Worm (Caenorhabditis elegans) whole organism, young adult: ENCODE measurements around the gene mrg-1.

Experiments
- B0019.2 ChIP-seq: fragments of 200-800 bp; sonication (Bioruptor generic); conservative IDR thresholded peaks from 2 replicates; pipeline ENCODE4 v1.3.6; 2022; ENCODE audit warnings: missing genetic modification reagents, missing genetic modification characterization, missing compliant biosample characterization
- B0261.1 ChIP-seq: sonication (generic microtip); optimal IDR thresholded peaks from 2 replicates; lab custom pipeline; 2016; ENCODE audit warnings: mild to moderate bottlenecking, missing genetic modification characterization, moderate library complexity, missing compliant biosample characterization
- F22D6.2 ChIP-seq: sonication (generic microtip); optimal IDR thresholded peaks from 2 replicates; lab custom pipeline; 2016; ENCODE audit warnings: mild to moderate bottlenecking, missing genetic modification characterization, missing compliant biosample characterization
- F33H1.4 ChIP-seq: fragments of 200-800 bp; sonication (Bioruptor generic); IDR thresholded peaks from 2 replicates; pipeline ENCODE4 v1.3.6; 2022; ENCODE audit warnings: missing genetic modification reagents, missing genetic modification characterization, missing compliant biosample characterization
- F57C9.4 ChIP-seq: sonication (generic microtip); optimal IDR thresholded peaks from 2 replicates; lab custom pipeline; 2017; ENCODE audit warnings: mild to moderate bottlenecking, missing genetic modification characterization, missing compliant biosample characterization
- K12H6.12 ChIP-seq: fragments of 200-800 bp; sonication (Bioruptor generic); optimal IDR thresholded peaks from 2 replicates; lab custom pipeline; 2018; ENCODE audit warnings: mild to moderate bottlenecking, missing genetic modification characterization, missing compliant biosample characterization
- T07F8.4 ChIP-seq: sonication (generic microtip); optimal IDR thresholded peaks from 2 replicates; lab custom pipeline; 2016; ENCODE audit warnings: mild to moderate bottlenecking, missing genetic modification characterization, moderate library complexity, missing compliant biosample characterization
- Y53F4B.3 ChIP-seq: fragments of 200-800 bp; sonication (Bioruptor generic); IDR thresholded peaks from 2 replicates; pipeline ENCODE4 v1.3.6; 2022; ENCODE audit warnings: missing genetic modification reagents, missing genetic modification characterization, missing compliant biosample characterization
- Y67H2A.10 ChIP-seq: fragments of 200-800 bp; sonication (Bioruptor generic); conservative IDR thresholded peaks from 2 replicates; pipeline ENCODE4 v1.3.6; 2022; ENCODE audit warnings: missing genetic modification reagents, missing genetic modification characterization, missing compliant biosample characterization
- Y95B8A.8 ChIP-seq: fragments of 200-800 bp; sonication (Bioruptor generic); IDR thresholded peaks from 2 replicates; pipeline ENCODE4 v1.3.6; 2022; ENCODE audit warnings: missing genetic modification reagents, missing genetic modification characterization, missing compliant biosample characterization
- akir-1 ChIP-seq: fragments of 200-800 bp; sonication (Bioruptor generic); optimal IDR thresholded peaks from 2 replicates; lab custom pipeline; 2018; ENCODE audit warnings: mild to moderate bottlenecking, missing genetic modification characterization, moderate library complexity, missing compliant biosample characterization
- aptf-3 ChIP-seq: fragments of 200-800 bp; sonication (Bioruptor generic); IDR thresholded peaks from 2 replicates; pipeline ENCODE4 v1.3.6; 2022; ENCODE audit warnings: missing genetic modification characterization, missing compliant biosample characterization
- atf-7 ChIP-seq: sonication (generic microtip); optimal IDR thresholded peaks from 2 replicates; lab custom pipeline; 2017; ENCODE audit warnings: mild to moderate bottlenecking, missing genetic modification characterization, missing compliant biosample characterization
- athp-1 ChIP-seq: sonication (generic microtip); optimal IDR thresholded peaks from 2 replicates; lab custom pipeline; 2017; ENCODE audit warnings: mild to moderate bottlenecking, missing genetic modification characterization, missing compliant biosample characterization
- attf-5 ChIP-seq: fragments of 200-800 bp; sonication (Bioruptor generic); optimal IDR thresholded peaks from 2 replicates; lab custom pipeline; 2018; ENCODE audit warnings: mild to moderate bottlenecking, missing genetic modification characterization, missing compliant biosample characterization
- cebp-1 ChIP-seq, 2 experiments: fragments of 200-800 bp in 1 of 2; sonication (Bioruptor generic) in 1 of 2; sonication (generic microtip) in 1 of 2; IDR thresholded peaks in 1 of 2; optimal IDR thresholded peaks in 1 of 2; 2 replicates each; pipeline versions ENCODE4 v1.3.6 to Lab custom; 2017 to 2022; ENCODE audit warnings: missing compliant biosample characterization in 2 of 2, missing genetic modification characterization in 2 of 2, mild to moderate bottlenecking in 1 of 2, missing genetic modification reagents in 1 of 2, moderate library complexity in 1 of 2
- cebp-2 ChIP-seq: fragments of 200-800 bp; sonication (Bioruptor generic); IDR thresholded peaks from 2 replicates; pipeline ENCODE4 v1.3.6; 2022; ENCODE audit warnings: missing genetic modification characterization, missing compliant biosample characterization
- ceh-40 ChIP-seq: fragments of 200-800 bp; sonication (Bioruptor generic); IDR thresholded peaks from 2 replicates; pipeline ENCODE4 v1.3.6; 2022; ENCODE audit warnings: missing genetic modification characterization, missing compliant biosample characterization
- chd-7 ChIP-seq: sonication (generic microtip); optimal IDR thresholded peaks from 2 replicates; lab custom pipeline; 2016; ENCODE audit warnings: mild to moderate bottlenecking, missing genetic modification characterization, moderate library complexity, missing compliant biosample characterization
- die-1 ChIP-seq: sonication (generic microtip); optimal IDR thresholded peaks from 2 replicates; lab custom pipeline; 2016; ENCODE audit warnings: missing genotype, mild to moderate bottlenecking, missing genetic modification characterization, missing compliant biosample characterization
- dpff-1 ChIP-seq: sonication (generic microtip); optimal IDR thresholded peaks from 2 replicates; lab custom pipeline; 2017; ENCODE audit warnings: mild to moderate bottlenecking, missing genetic modification characterization, missing compliant biosample characterization
- efl-1 ChIP-seq: fragments of 150-350 bp; optimal IDR thresholded peaks from 2 replicates; lab custom pipeline; 2014; ENCODE audit warnings: missing biosample characterization, missing genetic modification reagents, missing genetic modification characterization
- egl-44 ChIP-seq: fragments of 200-800 bp; sonication (Bioruptor generic); IDR thresholded peaks from 2 replicates; pipeline ENCODE4 v1.3.6; 2022; ENCODE audit warnings: missing genetic modification reagents, missing genetic modification characterization, missing compliant biosample characterization
- egrh-3 ChIP-seq: fragments of 200-800 bp; sonication (Bioruptor generic); IDR thresholded peaks from 2 replicates; pipeline ENCODE4 v1.3.6; 2022; ENCODE audit warnings: missing genetic modification reagents, missing genetic modification characterization, missing compliant biosample characterization
- ets-4 ChIP-seq: fragments of 200-800 bp; sonication (Bioruptor generic); optimal IDR thresholded peaks from 2 replicates; lab custom pipeline; 2018; ENCODE audit warnings: mild to moderate bottlenecking, missing genetic modification characterization, missing compliant biosample characterization
- hmg-1.2 ChIP-seq: fragments of 200-800 bp; sonication (Bioruptor generic); IDR thresholded peaks from 2 replicates; pipeline ENCODE4 v1.3.6; 2022; ENCODE audit warnings: missing genetic modification reagents, missing genetic modification characterization, missing compliant biosample characterization
- hrde-1 ChIP-seq: sonication (generic microtip); optimal IDR thresholded peaks from 2 replicates; lab custom pipeline; 2016; ENCODE audit warnings: missing genetic modification characterization, mild to moderate bottlenecking, missing compliant biosample characterization, moderate library complexity, missing genotype, missing genetic modification reagents, borderline replicate concordance
- let-526 ChIP-seq: fragments of 200-800 bp; sonication (Bioruptor generic); IDR thresholded peaks from 2 replicates; pipeline ENCODE4 v1.3.6; 2022; ENCODE audit warnings: missing genetic modification reagents, missing genetic modification characterization, missing compliant biosample characterization
- lin-40 ChIP-seq: sonication (generic microtip); optimal IDR thresholded peaks from 2 replicates; lab custom pipeline; 2016; ENCODE audit warnings: missing genetic modification characterization, mild to moderate bottlenecking, missing compliant biosample characterization, missing genotype, missing genetic modification reagents
- madf-3 ChIP-seq: fragments of 200-800 bp; sonication (Bioruptor generic); IDR thresholded peaks from 2 replicates; pipeline ENCODE4 v1.3.6; 2022; ENCODE audit warnings: missing genetic modification reagents, missing genetic modification characterization, missing compliant biosample characterization
- madf-6 ChIP-seq: fragments of 200-800 bp; sonication (Bioruptor generic); IDR thresholded peaks from 2 replicates; pipeline ENCODE4 v1.3.6; 2022; ENCODE audit warnings: missing genetic modification reagents, missing genetic modification characterization, missing compliant biosample characterization
- madf-8 ChIP-seq: fragments of 200-800 bp; sonication (Bioruptor generic); conservative IDR thresholded peaks from 2 replicates; pipeline ENCODE4 v1.3.6; 2022; ENCODE audit warnings: missing genetic modification reagents, missing genetic modification characterization, missing compliant biosample characterization
- nhr-120 ChIP-seq: fragments of 200-800 bp; sonication (Bioruptor generic); IDR thresholded peaks from 2 replicates; pipeline ENCODE4 v1.3.6; 2022; ENCODE audit warnings: missing genetic modification characterization, missing compliant biosample characterization
- nhr-179 ChIP-seq: sonication (generic microtip); optimal IDR thresholded peaks from 2 replicates; lab custom pipeline; 2016; ENCODE audit warnings: mild to moderate bottlenecking, missing genetic modification characterization, missing compliant biosample characterization
- nhr-27 ChIP-seq: fragments of 200-800 bp; sonication (Bioruptor generic); optimal IDR thresholded peaks from 2 replicates; lab custom pipeline; 2018; ENCODE audit warnings: mild to moderate bottlenecking, missing genetic modification characterization, moderate library complexity, missing compliant biosample characterization
- pha-4 ChIP-seq: fragments of 150-350 bp; sonication (generic microtip); optimal IDR thresholded peaks from 2 replicates; lab custom pipeline; 2014; ENCODE audit warnings: missing biosample characterization, missing genetic modification reagents, missing genetic modification characterization
- rec-8 ChIP-seq, 2 experiments: sonication (generic microtip); optimal IDR thresholded peaks; 2 replicates each; lab custom pipeline; 2016; ENCODE audit warnings: mild to moderate bottlenecking in 2 of 2, missing genetic modification characterization in 2 of 2, missing genetic modification reagents in 2 of 2, missing genotype in 2 of 2, missing biosample characterization in 1 of 2, missing compliant biosample characterization in 1 of 2, moderate library complexity in 1 of 2
- repo-1 ChIP-seq: sonication (generic microtip); optimal IDR thresholded peaks from 2 replicates; lab custom pipeline; 2017; ENCODE audit warnings: mild to moderate bottlenecking, missing genetic modification characterization, missing compliant biosample characterization
- snpc-4 ChIP-seq, 5 experiments: fragments of 150-350 bp in 1 of 5; sonication (generic microtip) in 4 of 5; optimal IDR thresholded peaks; 2 replicates each; lab custom pipeline; 2014 to 2018; ENCODE audit warnings: missing genetic modification characterization in 5 of 5, missing biosample characterization in 3 of 5, antibody characterized with exemption in 2 of 5, mild to moderate bottlenecking in 2 of 5, missing compliant biosample characterization in 2 of 5, missing genotype in 2 of 5, moderate library complexity in 2 of 5, missing genetic modification reagents in 1 of 5
- somi-1 ChIP-seq: fragments of 200-800 bp; sonication (Bioruptor generic); optimal IDR thresholded peaks from 2 replicates; lab custom pipeline; 2018; ENCODE audit warnings: mild to moderate bottlenecking, missing genetic modification characterization, missing compliant biosample characterization
- tbx-9 ChIP-seq: sonication (generic microtip); optimal IDR thresholded peaks from 2 replicates; lab custom pipeline; 2016; ENCODE audit warnings: borderline replicate concordance, missing genetic modification characterization, inconsistent platforms, missing compliant biosample characterization
- xnd-1 ChIP-seq: sonication (generic microtip); optimal IDR thresholded peaks from 2 replicates; lab custom pipeline; 2016; ENCODE audit warnings: missing genotype, missing genetic modification reagents, missing genetic modification characterization, missing compliant biosample characterization
- ztf-18 ChIP-seq: sonication (generic microtip); optimal IDR thresholded peaks from 2 replicates; lab custom pipeline; 2016; ENCODE audit warnings: missing genotype, mild to moderate bottlenecking, missing genetic modification characterization, missing compliant biosample characterization
- ztf-22 ChIP-seq: fragments of 200-800 bp; sonication (Bioruptor generic); optimal IDR thresholded peaks from 2 replicates; lab custom pipeline; 2018; ENCODE audit warnings: mild to moderate bottlenecking, missing genetic modification characterization, moderate library complexity, missing compliant biosample characterization
- ztf-28 ChIP-seq: fragments of 200-800 bp; sonication (Bioruptor generic); IDR thresholded peaks from 2 replicates; pipeline ENCODE4 v1.3.6; 2022; ENCODE audit warnings: missing genetic modification reagents, missing genetic modification characterization, missing compliant biosample characterization
- ztf-3 ChIP-seq: fragments of 200-800 bp; sonication (Bioruptor generic); optimal IDR thresholded peaks from 2 replicates; lab custom pipeline; 2018; ENCODE audit warnings: mild to moderate bottlenecking, missing genetic modification characterization, missing compliant biosample characterization

The mrg-1 gene

DNA sequence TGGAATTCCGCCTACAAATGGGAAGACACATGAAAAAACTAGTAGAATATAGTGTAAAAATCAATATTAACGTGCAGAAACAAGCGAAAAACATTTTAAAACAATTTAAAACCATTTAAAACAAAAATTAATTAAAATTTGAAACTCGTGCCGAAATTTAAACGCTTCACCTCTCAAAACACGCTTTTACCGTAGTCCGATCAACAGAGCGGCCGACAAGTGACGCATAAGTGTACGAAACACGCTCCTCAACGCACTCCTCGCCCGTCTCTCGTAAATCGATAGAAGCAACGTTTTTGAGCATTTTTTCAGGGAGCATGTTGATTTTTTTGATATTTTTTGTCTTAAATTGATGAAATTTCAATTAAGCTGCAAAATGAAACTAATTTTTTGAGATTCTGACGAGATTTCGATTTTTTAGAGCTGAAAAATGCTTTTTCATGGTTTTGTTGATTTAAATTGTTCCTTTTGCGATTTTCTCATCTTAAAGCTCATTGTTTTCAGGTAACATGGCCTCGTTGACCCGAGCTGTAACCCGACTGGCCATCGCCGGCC, 30.6 kb upstream of the mrg-1 start, which contains the start of gene cox-5A (continued):
- TF ChIP-seq K12H6.12 (tag; lab: Kevin White, UChicago) (peak; percentile 98), xnd-1 (peak; percentile 75), Y53F4B.3 (GFP tag; lab: Robert Waterston, UW) (peak; percentile 47; the same call in 1 of the 2 replicates), lin-40 (peak; percentile 99), cebp-1 (GFP tag; IDR thresholded peaks at IDR 0.05; lab: Robert Waterston, UW) (peak; percentile 75), cebp-1 (tag; optimal IDR thresholded peaks at IDR 0.05; lab: Kevin White, UChicago) (peak; percentile 96), dpff-1 (peak; percentile 92), egl-44 (GFP tag; lab: Robert Waterston, UW) (peak; percentile 77), attf-5 (GFP tag; lab: Kevin White, UChicago) (peak; percentile 99), die-1 (peak; percentile 62), madf-6 (peak; percentile 97), hmg-1.2 (GFP tag; lab: Robert Waterston, UW) (peak; percentile 92), egrh-3 (GFP tag; lab: Robert Waterston, UW) (peak; percentile 66; the same call in 1 of the 2 replicates), nhr-120 (GFP tag; lab: Robert Waterston, UW) (0 out of 2 replicates have a peak, but pooled peaks have one; percentile 61), nhr-179 (tag; lab: Kevin White, UChicago) (no peak), let-526 (GFP tag; lab: Robert Waterston, UW) (peak; percentile 96), ztf-3 (GFP tag; lab: Kevin White, UChicago) (peak; percentile 95), akir-1 (GFP tag; lab: Kevin White, UChicago) (no peak), ztf-28 (GFP tag; lab: Robert Waterston, UW) (peak; percentile 74), B0261.1 (tag; lab: Kevin White, UChicago) (peak; percentile 26), rec-8 (tag; optimal IDR thresholded peaks at IDR 0.05; lab: Kevin White, UChicago) (peak in 1 of 2 experiments; percentile 35), efl-1 (GFP tag; lab: Kevin White, UChicago) (peak; percentile 94), snpc-4 (GFP tag; optimal IDR thresholded peaks at IDR 0.05; lab: Kevin White, UChicago) (peak; percentile 85), snpc-4 (tag; optimal IDR thresholded peaks at IDR 0.05; lab: Kevin White, UChicago) (peak; percentile 91 to 94 (median 94)), cebp-2 (0 out of 2 replicates have a peak, but pooled peaks have one; percentile 50), ceh-40 (0 out of 2 replicates have a peak, but pooled peaks have one; percentile 69), ztf-18 (tag; lab: Kevin White, UChicago) (peak; percentile 86), ztf-22 (peak; percentile 76), madf-3 (GFP tag; lab: Robert Waterston, UW) (peak; percentile 97), T07F8.4 (tag; lab: Kevin White, UChicago) (peak; percentile 62), athp-1 (tag; lab: Kevin White, UChicago) (peak; percentile 98), Y67H2A.10 (GFP tag; lab: Robert Waterston, UW) (peak; percentile 90), B0019.2 (GFP tag; lab: Robert Waterston, UW) (peak; percentile 87), aptf-3 (no peak), pha-4 (tag; lab: Kevin White, UChicago) (peak; percentile 98), F33H1.4 (GFP tag; lab: Robert Waterston, UW) (peak; percentile 87), Y95B8A.8 (GFP tag; lab: Robert Waterston, UW) (peak; percentile 98), F57C9.4 (peak; percentile 93), chd-7 (tag; lab: Kevin White, UChicago) (peak; percentile 98), madf-8 (GFP tag; lab: Robert Waterston, UW) (peak; percentile 87), somi-1 (GFP tag; lab: Kevin White, UChicago) (peak; percentile 98), nhr-27 (peak; percentile 63), F22D6.2 (tag; lab: Kevin White, UChicago) (peak; percentile 93), hrde-1 (peak; percentile 69), atf-7 (tag; lab: Kevin White, UChicago) (peak; percentile 97), tbx-9 (no peak), ets-4 (peak; percentile 88), repo-1 (tag; lab: Kevin White, UChicago) (peak; percentile 99)
